Worm (Caenorhabditis elegans) whole organism, L2 larva: Measurements from ENCODE around the gene Y102A5C.36.

Experiments used
- fos-1 ChIP-seq: fragments of 150-350 bp; optimal IDR thresholded peaks from 2 replicates; lab custom pipeline; 2014; ENCODE audit warnings: missing biosample characterization, missing genetic modification characterization
- mdl-1 ChIP-seq, 2 experiments: fragments of 150-350 bp in 1 of 2; sonication (generic microtip) in 1 of 2; optimal IDR thresholded peaks; 2 replicates each; lab custom pipeline; 2017; ENCODE audit warnings: missing biosample characterization in 2 of 2, missing genetic modification characterization in 2 of 2
- nhr-11 ChIP-seq: fragments of 150-350 bp; optimal IDR thresholded peaks from 2 replicates; lab custom pipeline; 2014; ENCODE audit warnings: missing biosample characterization, missing genetic modification characterization

DNA sequence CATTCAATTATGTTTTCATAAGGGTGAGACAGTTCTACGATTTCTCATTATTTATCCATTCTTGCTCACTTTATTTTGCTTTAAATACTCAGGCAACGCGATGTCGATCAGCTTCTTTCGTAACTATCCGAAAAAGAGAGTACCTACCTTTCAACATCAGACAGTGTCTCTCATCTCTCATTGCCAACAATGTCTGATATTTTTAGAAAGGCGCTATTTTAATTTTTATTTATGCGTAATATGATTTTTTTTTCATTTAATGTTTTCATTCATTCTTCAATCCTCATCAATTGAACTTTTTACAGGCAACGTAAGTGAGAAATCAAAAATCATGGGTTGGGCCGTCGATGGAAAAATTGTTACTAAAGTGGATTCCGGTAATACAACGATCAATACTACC lies 42.5 kb downstream of the Y102A5C.36 start, which contains the start of gene F09C6.13:
- TF ChIP-seq nhr-11 (tag; lab: Kevin White, UChicago) (no peak), fos-1 (tag; lab: Kevin White, UChicago) (no peak), mdl-1 (tag; optimal IDR thresholded peaks at IDR 0.05; lab: Kevin White, UChicago) (no peak)
